Fruit fly (Drosophila melanogaster): ENCODE data around the gene dyl.

DNA sequence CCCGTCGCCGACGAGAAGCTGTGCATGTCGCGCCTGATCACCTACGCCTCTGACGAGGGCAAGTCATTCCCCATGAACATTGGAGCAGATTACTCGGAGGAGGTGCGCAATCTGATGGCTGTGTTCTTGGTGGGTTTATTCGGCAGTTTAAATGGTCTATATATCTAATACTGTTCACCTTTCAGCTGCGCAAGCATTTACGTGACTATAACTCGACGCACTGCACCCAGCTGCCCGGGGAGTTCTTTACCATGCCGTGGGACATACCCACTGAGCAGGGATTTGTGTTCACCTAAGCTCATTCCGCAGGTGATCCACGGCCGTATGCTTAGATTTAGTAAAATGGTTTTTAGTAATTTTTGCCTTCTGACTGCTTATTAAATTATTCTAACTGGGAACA is 46.3 kb downstream of the dyl start:
- TF ChIP-seq Dfd (GFP tag; optimal IDR thresholded peaks at IDR 0.05) (no peak), lola (GFP tag; optimal IDR thresholded peaks at IDR 0.05) (no peak), foxo (GFP tag; optimal IDR thresholded peaks at IDR 0.05) (no peak), Mio (GFP tag; optimal IDR thresholded peaks at IDR 0.05) (no peak)
